Fruit fly (Drosophila melanogaster) whole organism, embryonic: ENCODE measurements around the gene CG42823.

Experiments
- Atf-2 ChIP-seq: fragments of 200-800 bp; sonication (Bioruptor generic); optimal IDR thresholded peaks from 2 replicates; lab custom pipeline; 2016; ENCODE audit warnings: missing biosample characterization, missing genetic modification characterization
- CG10366 ChIP-seq: fragments of 200-800 bp; sonication (Bioruptor generic); IDR thresholded peaks from 2 replicates; pipeline ENCODE4 v1.3.6; 2022; ENCODE audit warnings: missing biosample characterization, missing genetic modification characterization
- CG12236 ChIP-seq: fragments of 200-800 bp; sonication (Bioruptor generic); optimal IDR thresholded peaks from 2 replicates; lab custom pipeline; 2016; ENCODE audit warnings: missing biosample characterization, missing genetic modification characterization
- CG12769 ChIP-seq: fragments of 200-800 bp; sonication (Bioruptor generic); optimal IDR thresholded peaks from 2 replicates; lab custom pipeline; 2019; ENCODE audit warnings: missing biosample characterization, mild to moderate bottlenecking, missing genetic modification characterization, moderate library complexity
- CG15073 ChIP-seq: fragments of 200-800 bp; sonication (Bioruptor generic); optimal IDR thresholded peaks from 2 replicates; lab custom pipeline; 2016; ENCODE audit warnings: missing biosample characterization, missing genetic modification characterization
- CG15269 ChIP-seq: fragments of 200-800 bp; sonication (Bioruptor generic); optimal IDR thresholded peaks from 2 replicates; lab custom pipeline; 2018; ENCODE audit warnings: missing biosample characterization, mild to moderate bottlenecking, missing genetic modification characterization, moderate library complexity
- CG15514 ChIP-seq: fragments of 200-800 bp; sonication (Bioruptor generic); optimal IDR thresholded peaks from 3 replicates; lab custom pipeline; 2017; ENCODE audit warnings: missing biosample characterization, missing genetic modification characterization, mild to moderate bottlenecking, moderate library complexity, missing genetic modification reagents
- CG17186 ChIP-seq: fragments of 200-800 bp; sonication (Bioruptor generic); optimal IDR thresholded peaks from 3 replicates; lab custom pipeline; 2017; ENCODE audit warnings: missing biosample characterization, missing genetic modification reagents, missing genetic modification characterization
- CG2120 ChIP-seq: fragments of 200-800 bp; sonication (Bioruptor generic); optimal IDR thresholded peaks from 3 replicates; lab custom pipeline; 2016; ENCODE audit warnings: missing biosample characterization, missing genetic modification characterization
- CG30403 ChIP-seq: fragments of 200-800 bp; sonication (Bioruptor generic); optimal IDR thresholded peaks from 3 replicates; lab custom pipeline; 2016; ENCODE audit warnings: missing biosample characterization, missing genetic modification characterization
- CG33557 ChIP-seq: fragments of 200-800 bp; sonication (Bioruptor generic); optimal IDR thresholded peaks from 2 replicates; lab custom pipeline; 2019; ENCODE audit warnings: missing biosample characterization, mild to moderate bottlenecking, missing genetic modification characterization, moderate library complexity
- CG34224 ChIP-seq: fragments of 200-800 bp; sonication (Bioruptor generic); IDR thresholded peaks from 3 replicates; pipeline ENCODE4 v1.3.6; 2022; ENCODE audit warnings: missing biosample characterization, missing genetic modification characterization; ENCODE audit not compliant: partially characterized antibody
- CG3838 ChIP-seq: fragments of 200-800 bp; sonication (Bioruptor generic); optimal IDR thresholded peaks from 3 replicates; lab custom pipeline; 2016; ENCODE audit warnings: missing biosample characterization, missing genetic modification characterization
- CG3995 ChIP-seq: fragments of 200-800 bp; sonication (Bioruptor generic); optimal IDR thresholded peaks from 3 replicates; lab custom pipeline; 2016; ENCODE audit warnings: missing biosample characterization, missing genetic modification characterization
- CG6765 ChIP-seq: fragments of 200-800 bp; sonication (Bioruptor generic); optimal IDR thresholded peaks from 3 replicates; lab custom pipeline; 2017; ENCODE audit warnings: missing biosample characterization, mild to moderate bottlenecking, missing genetic modification characterization
- CG7839 ChIP-seq: fragments of 200-800 bp; sonication (Bioruptor generic); optimal IDR thresholded peaks from 3 replicates; lab custom pipeline; 2018; ENCODE audit warnings: missing biosample characterization, mild to moderate bottlenecking, missing genetic modification characterization, moderate library complexity
- CG9727 ChIP-seq: fragments of 200-800 bp; sonication (Bioruptor generic); optimal IDR thresholded peaks from 3 replicates; lab custom pipeline; 2017; ENCODE audit warnings: missing biosample characterization, mild to moderate bottlenecking, missing genetic modification characterization
- CTCF ChIP-seq: fragments of 200-800 bp; sonication (Bioruptor generic); optimal IDR thresholded peaks from 2 replicates; lab custom pipeline; 2017; ENCODE audit warnings: missing biosample characterization, mild to moderate bottlenecking, missing genetic modification characterization, moderate library complexity
- Dfd ChIP-seq, 2 experiments: fragments of >200 bp; optimal IDR thresholded peaks; 2 replicates each; lab custom pipeline; 2017; ENCODE audit warnings: missing biosample characterization in 2 of 2, missing genetic modification characterization in 2 of 2
- Dp ChIP-seq: fragments of 200-800 bp; sonication (Bioruptor generic); optimal IDR thresholded peaks from 2 replicates; lab custom pipeline; 2018; ENCODE audit warnings: missing biosample characterization, mild to moderate bottlenecking, missing genetic modification characterization, moderate library complexity
- Eip74EF ChIP-seq, 2 experiments: fragments of 200-800 bp in 1 of 2; fragments of >200 bp in 1 of 2; sonication (Bioruptor generic) in 1 of 2; optimal IDR thresholded peaks; 2 replicates each; lab custom pipeline; 2017 to 2019; ENCODE audit warnings: missing biosample characterization in 2 of 2, missing genetic modification characterization in 2 of 2, mild to moderate bottlenecking in 1 of 2, moderate library complexity in 1 of 2
- Fer3 ChIP-seq: fragments of 200-800 bp; sonication (Bioruptor generic); optimal IDR thresholded peaks from 2 replicates; lab custom pipeline; 2018; ENCODE audit warnings: missing biosample characterization, mild to moderate bottlenecking, missing genetic modification characterization, moderate library complexity
- H2.0 ChIP-seq: fragments of 200-800 bp; sonication (Bioruptor generic); IDR thresholded peaks from 2 replicates; pipeline ENCODE4 v1.3.6; 2022; ENCODE audit warnings: missing biosample characterization, missing genetic modification characterization
- HHEX ChIP-seq: fragments of 200-800 bp; sonication (Bioruptor generic); optimal IDR thresholded peaks from 3 replicates; lab custom pipeline; 2017; ENCODE audit warnings: missing biosample characterization, mild to moderate bottlenecking, missing genetic modification characterization, missing genetic modification reagents
- HmgD ChIP-seq: fragments of 200-800 bp; sonication (Bioruptor generic); optimal IDR thresholded peaks from 3 replicates; lab custom pipeline; 2016; ENCODE audit warnings: missing biosample characterization, missing genetic modification characterization
- Hr3 ChIP-seq: fragments of 200-800 bp; sonication (Bioruptor generic); optimal IDR thresholded peaks from 3 replicates; lab custom pipeline; 2016; ENCODE audit warnings: missing biosample characterization, missing genetic modification characterization
- NC2β ChIP-seq: fragments of 200-800 bp; sonication (Bioruptor generic); optimal IDR thresholded peaks from 2 replicates; lab custom pipeline; 2016; ENCODE audit warnings: missing biosample characterization, missing genetic modification characterization
- Nf-YA ChIP-seq: fragments of 200-800 bp; sonication (Bioruptor generic); IDR thresholded peaks from 2 replicates; pipeline ENCODE4 v1.3.6; 2022; ENCODE audit warnings: missing biosample characterization, missing genetic modification characterization
- Usf ChIP-seq: fragments of 200-800 bp; sonication (Bioruptor generic); optimal IDR thresholded peaks from 2 replicates; lab custom pipeline; 2017; ENCODE audit warnings: missing genotype, missing biosample characterization, missing genetic modification characterization
- ase ChIP-seq: fragments of 200-800 bp; sonication (Bioruptor generic); IDR thresholded peaks from 3 replicates; pipeline ENCODE4 v1.3.6; 2022; ENCODE audit warnings: missing biosample characterization, missing genetic modification characterization
- cwo ChIP-seq: fragments of 200-800 bp; sonication (Bioruptor generic); optimal IDR thresholded peaks from 3 replicates; lab custom pipeline; 2017; ENCODE audit warnings: missing biosample characterization, missing genetic modification characterization, mild to moderate bottlenecking, moderate library complexity, missing genetic modification reagents
- dati ChIP-seq: fragments of 200-800 bp; sonication (Bioruptor generic); IDR thresholded peaks from 2 replicates; pipeline ENCODE4 v1.3.6; 2022; ENCODE audit warnings: missing biosample characterization, missing genetic modification characterization
- dm ChIP-seq: fragments of 200-800 bp; sonication (Bioruptor generic); optimal IDR thresholded peaks from 3 replicates; lab custom pipeline; 2016; ENCODE audit warnings: missing biosample characterization, missing genetic modification characterization
- ewg ChIP-seq: fragments of 200-800 bp; sonication (Bioruptor generic); optimal IDR thresholded peaks from 3 replicates; lab custom pipeline; 2017; ENCODE audit warnings: mild to moderate bottlenecking, missing biosample characterization, missing genetic modification reagents, missing genetic modification characterization
- ken ChIP-seq: fragments of 200-800 bp; sonication (Bioruptor generic); IDR thresholded peaks from 3 replicates; pipeline ENCODE4 v1.3.6; 2022; ENCODE audit warnings: missing biosample characterization, missing genetic modification characterization
- klu ChIP-seq: fragments of 200-800 bp; sonication (Bioruptor generic); IDR thresholded peaks from 2 replicates; pipeline ENCODE4 v1.3.6; 2022; ENCODE audit warnings: missing biosample characterization, missing genetic modification characterization
- kni ChIP-seq: fragments of 200-800 bp; sonication (Bioruptor generic); optimal IDR thresholded peaks from 3 replicates; lab custom pipeline; 2017; ENCODE audit warnings: mild to moderate bottlenecking, missing biosample characterization, missing genetic modification reagents, missing genetic modification characterization
- lbe ChIP-seq: fragments of 200-800 bp; sonication (Bioruptor generic); optimal IDR thresholded peaks from 2 replicates; lab custom pipeline; 2016; ENCODE audit warnings: missing biosample characterization, mild to moderate bottlenecking, missing genetic modification characterization
- lmd ChIP-seq: fragments of 200-800 bp; sonication (Bioruptor generic); IDR thresholded peaks from 2 replicates; pipeline ENCODE4 v1.3.6; 2022; ENCODE audit warnings: missing biosample characterization, missing genetic modification characterization
- nerfin-1 ChIP-seq: fragments of 200-800 bp; sonication (Bioruptor generic); optimal IDR thresholded peaks from 3 replicates; lab custom pipeline; 2019; ENCODE audit warnings: missing biosample characterization, mild to moderate bottlenecking, missing genetic modification characterization, moderate library complexity
- peb ChIP-seq: fragments of 200-800 bp; sonication (Bioruptor generic); IDR thresholded peaks from 2 replicates; pipeline ENCODE4 v1.3.6; 2022; ENCODE audit warnings: missing biosample characterization, missing genetic modification characterization
- pita ChIP-seq: fragments of 200-800 bp; sonication (Bioruptor generic); optimal IDR thresholded peaks from 2 replicates; lab custom pipeline; 2017; ENCODE audit warnings: missing biosample characterization, mild to moderate bottlenecking, missing genetic modification characterization
- sc ChIP-seq, 3 experiments: fragments of >200 bp in 2 of 3; fragments of 200-800 bp in 1 of 3; sonication (Bioruptor generic) in 1 of 3; optimal IDR thresholded peaks; 2 replicates in 2 of 3; 3 replicates in 1 of 3; lab custom pipeline; 2017; ENCODE audit warnings: mild to moderate bottlenecking in 1 of 3, missing biosample characterization in 1 of 3, missing genetic modification characterization in 1 of 3, missing genetic modification reagents in 1 of 3
- scrt ChIP-seq: fragments of 200-800 bp; sonication (Bioruptor generic); optimal IDR thresholded peaks from 2 replicates; lab custom pipeline; 2018; ENCODE audit warnings: missing biosample characterization, mild to moderate bottlenecking, missing genetic modification characterization, moderate library complexity
- sr ChIP-seq: fragments of 200-800 bp; sonication (Bioruptor generic); IDR thresholded peaks from 3 replicates; pipeline ENCODE4 v1.3.6; 2022; ENCODE audit warnings: missing biosample characterization, missing genetic modification characterization
- tgo ChIP-seq: fragments of 200-800 bp; sonication (Bioruptor generic); IDR thresholded peaks from 3 replicates; pipeline ENCODE4 v1.3.6; 2022; ENCODE audit warnings: missing biosample characterization, missing genetic modification characterization
- unc-4 ChIP-seq: fragments of 200-800 bp; sonication (Bioruptor generic); IDR thresholded peaks from 2 replicates; pipeline ENCODE4 v1.3.6; 2022; ENCODE audit warnings: missing biosample characterization, missing genetic modification characterization; ENCODE audit not compliant: partially characterized antibody
- zen2 ChIP-seq: fragments of 200-800 bp; sonication (Bioruptor generic); IDR thresholded peaks from 3 replicates; pipeline ENCODE4 v1.3.6; 2022; ENCODE audit warnings: missing biosample characterization, missing genetic modification characterization; ENCODE audit not compliant: partially characterized antibody
- zfh1 ChIP-seq: fragments of 200-800 bp; sonication (Bioruptor generic); IDR thresholded peaks from 3 replicates; pipeline ENCODE4 v1.3.6; 2022; ENCODE audit warnings: missing biosample characterization, missing genetic modification characterization

Gene CG42823

dm6 chr3R:17391313-17391845 lies 13.5 kb downstream of the CG42823 start, which contains the start of the genes Brf and sds22:
Gene Brf, minus strand, starts transcription at chr3R:17391337.
Gene sds22, plus strand, starts transcription at chr3R:17391594.
- TF ChIP-seq Hr3 (GFP tag; lab: Kevin White, UChicago) (peak; percentile 98), CG15269 (tag; lab: Kevin White, UChicago) (peak; percentile 95), klu (peak; percentile 94), CG10366 (GFP tag; lab: Robert Waterston, UW) (peak; percentile 91), Fer3 (peak; percentile 94), dati (GFP tag; lab: Robert Waterston, UW) (peak; percentile 77), CG6765 (peak; percentile 82), peb (peak; percentile 87), lmd (GFP tag; lab: Robert Waterston, UW) (peak; percentile 95), CTCF (peak; percentile 46), CG3838 (peak; percentile 89), ken (GFP tag; lab: Robert Waterston, UW) (peak; percentile 93), sr (GFP tag; lab: Robert Waterston, UW) (peak; percentile 48; the same call in 2 of the 3 replicates), CG9727 (GFP tag; lab: Kevin White, UChicago) (peak; percentile 95), CG2120 (GFP tag; lab: Kevin White, UChicago) (peak; percentile 98), CG34224 (GFP tag; lab: Robert Waterston, UW) (peak; percentile 53; the same call in 1 of the 3 replicates), HmgD (GFP tag; lab: Kevin White, UChicago) (peak; percentile 89), Nf-YA (GFP tag; lab: Robert Waterston, UW) (peak; percentile 73; the same call in 1 of the 2 replicates), Eip74EF (GFP tag; optimal IDR thresholded peaks at IDR 0.05; lab: Kevin White, UChicago) (peak in 1 of 2 experiments; percentile 82), scrt (peak; percentile 91), NC2β (GFP tag; lab: Kevin White, UChicago) (peak; percentile 95), CG12236 (GFP tag; lab: Kevin White, UChicago) (peak; percentile 88), nerfin-1 (peak; percentile 93), tgo (GFP tag; lab: Robert Waterston, UW) (peak; percentile 95), lbe (GFP tag; lab: Kevin White, UChicago) (peak; percentile 93), ase (peak; percentile 92), cwo (GFP tag; lab: Kevin White, UChicago) (peak; percentile 84), kni (GFP tag; lab: Kevin White, UChicago) (peak; percentile 74), CG7839 (peak; percentile 96), zen2 (GFP tag; lab: Robert Waterston, UW) (no peak; the same call in 2 of the 3 replicates), unc-4 (GFP tag; lab: Robert Waterston, UW) (peak; percentile 79), ewg (GFP tag; lab: Kevin White, UChicago) (peak; percentile 87), pita (GFP tag; lab: Kevin White, UChicago) (no peak), Dfd (GFP tag; optimal IDR thresholded peaks at IDR 0.05; lab: Kevin White, UChicago) (peak in 1 of 2 experiments; percentile 91), CG15073 (GFP tag; lab: Kevin White, UChicago) (peak; percentile 77), CG17186 (peak; percentile 88), HHEX (GFP tag; lab: Kevin White, UChicago) (peak; percentile 92), zfh1 (GFP tag; lab: Robert Waterston, UW) (peak; percentile 95), Dp (GFP tag; lab: Kevin White, UChicago) (peak; percentile 32), CG3995 (peak; percentile 77), CG12769 (tag; lab: Kevin White, UChicago) (peak; percentile 95), CG33557 (peak; percentile 95), dm (GFP tag; lab: Kevin White, UChicago) (peak; percentile 95), H2.0 (GFP tag; lab: Robert Waterston, UW) (peak; percentile 84), Usf (GFP tag; lab: Kevin White, UChicago) (peak; percentile 93), CG15514 (GFP tag; lab: Kevin White, UChicago) (peak; percentile 87), Atf-2 (GFP tag; lab: Kevin White, UChicago) (peak; percentile 94), CG30403 (peak; percentile 98), sc (optimal IDR thresholded peaks at IDR 0.05; lab: Kevin White, UChicago) (no peak), sc (GFP tag; optimal IDR thresholded peaks at IDR 0.05; lab: Kevin White, UChicago) (peak; percentile 88)
